Fruit fly (Drosophila melanogaster) whole organism, embryonic: ENCODE measurements around the gene CG10512.

Source experiments
- Abd-B ChIP-seq: fragments of 200-800 bp; sonication (Bioruptor generic); optimal IDR thresholded peaks from 2 replicates; lab custom pipeline; 2018; ENCODE audit warnings: missing biosample characterization, mild to moderate bottlenecking, missing genetic modification characterization, moderate library complexity
- Atf6 ChIP-seq: fragments of 200-800 bp; sonication (Bioruptor generic); IDR thresholded peaks from 2 replicates; pipeline ENCODE4 v1.3.6; 2022; ENCODE audit warnings: missing biosample characterization, missing genetic modification characterization
- CG10431 ChIP-seq: fragments of 200-800 bp; sonication (Bioruptor generic); optimal IDR thresholded peaks from 3 replicates; lab custom pipeline; 2018; ENCODE audit warnings: missing biosample characterization, mild to moderate bottlenecking, missing genetic modification characterization
- CG11085 ChIP-seq: fragments of 200-800 bp; sonication (Bioruptor generic); IDR thresholded peaks from 2 replicates; pipeline ENCODE4 v1.3.6; 2022; ENCODE audit warnings: missing biosample characterization, missing genetic modification characterization
- CG11093 ChIP-seq: fragments of 200-800 bp; sonication (Bioruptor generic); IDR thresholded peaks from 3 replicates; pipeline ENCODE4 v1.3.6; 2022; ENCODE audit warnings: missing biosample characterization, missing genetic modification characterization
- CG12391 ChIP-seq: fragments of 200-800 bp; sonication (Bioruptor generic); optimal IDR thresholded peaks from 3 replicates; lab custom pipeline; 2018; ENCODE audit warnings: missing biosample characterization, mild to moderate bottlenecking, missing genetic modification characterization, moderate library complexity
- CG13775 ChIP-seq: fragments of 200-800 bp; sonication (Bioruptor generic); optimal IDR thresholded peaks from 3 replicates; lab custom pipeline; 2017; ENCODE audit warnings: missing biosample characterization, mild to moderate bottlenecking, missing genetic modification characterization
- CG15073 ChIP-seq: fragments of 200-800 bp; sonication (Bioruptor generic); optimal IDR thresholded peaks from 2 replicates; lab custom pipeline; 2016; ENCODE audit warnings: missing biosample characterization, missing genetic modification characterization
- CG17385 ChIP-seq: fragments of 200-800 bp; sonication (Bioruptor generic); optimal IDR thresholded peaks from 3 replicates; lab custom pipeline; 2018; ENCODE audit warnings: missing biosample characterization, mild to moderate bottlenecking, missing genetic modification characterization
- CG17568 ChIP-seq: fragments of 200-800 bp; sonication (Bioruptor generic); optimal IDR thresholded peaks from 2 replicates; lab custom pipeline; 2018; ENCODE audit warnings: missing biosample characterization, mild to moderate bottlenecking, missing genetic modification characterization, moderate library complexity
- CG17612 ChIP-seq: fragments of 200-800 bp; sonication (Bioruptor generic); IDR thresholded peaks from 2 replicates; pipeline ENCODE4 v1.3.6; 2022; ENCODE audit warnings: missing biosample characterization, missing genetic modification characterization
- CG2129 ChIP-seq: fragments of 200-800 bp; sonication (Bioruptor generic); IDR thresholded peaks from 2 replicates; pipeline ENCODE4 v1.3.6; 2022; ENCODE audit warnings: missing biosample characterization, missing genetic modification characterization; ENCODE audit not compliant: partially characterized antibody
- CG3838 ChIP-seq: fragments of 200-800 bp; sonication (Bioruptor generic); optimal IDR thresholded peaks from 3 replicates; lab custom pipeline; 2016; ENCODE audit warnings: missing biosample characterization, missing genetic modification characterization
- CG4730 ChIP-seq: fragments of 200-800 bp; sonication (Bioruptor generic); IDR thresholded peaks from 2 replicates; pipeline ENCODE4 v1.3.6; 2022; ENCODE audit warnings: missing biosample characterization, missing genetic modification characterization
- CG7556 ChIP-seq: fragments of 200-800 bp; sonication (Bioruptor generic); optimal IDR thresholded peaks from 2 replicates; lab custom pipeline; 2017; ENCODE audit warnings: missing biosample characterization, mild to moderate bottlenecking, missing genetic modification characterization
- CG8388 ChIP-seq: fragments of 200-800 bp; sonication (Bioruptor generic); optimal IDR thresholded peaks from 2 replicates; lab custom pipeline; 2019; ENCODE audit warnings: missing biosample characterization, mild to moderate bottlenecking, missing genetic modification characterization, moderate library complexity
- CG8944 ChIP-seq: fragments of 200-800 bp; sonication (Bioruptor generic); optimal IDR thresholded peaks from 3 replicates; lab custom pipeline; 2016; ENCODE audit warnings: missing biosample characterization, missing genetic modification characterization
- CG9437 ChIP-seq: fragments of 200-800 bp; sonication (Bioruptor generic); optimal IDR thresholded peaks from 2 replicates; lab custom pipeline; 2018; ENCODE audit warnings: missing biosample characterization, mild to moderate bottlenecking, missing genetic modification characterization
- Camta ChIP-seq: fragments of 200-800 bp; sonication (Bioruptor generic); optimal IDR thresholded peaks from 2 replicates; lab custom pipeline; 2016; ENCODE audit warnings: missing biosample characterization, missing genetic modification characterization
- CrebB ChIP-seq: fragments of 200-800 bp; sonication (Bioruptor generic); optimal IDR thresholded peaks from 3 replicates; lab custom pipeline; 2018; ENCODE audit warnings: missing biosample characterization, mild to moderate bottlenecking, missing genetic modification characterization
- D19B ChIP-seq: fragments of 200-800 bp; sonication (Bioruptor generic); optimal IDR thresholded peaks from 2 replicates; lab custom pipeline; 2017; ENCODE audit warnings: missing biosample characterization, mild to moderate bottlenecking, missing genetic modification characterization
- Fer2 ChIP-seq: fragments of 200-800 bp; sonication (Bioruptor generic); optimal IDR thresholded peaks from 2 replicates; lab custom pipeline; 2018; ENCODE audit warnings: missing biosample characterization, mild to moderate bottlenecking, missing genetic modification characterization, moderate library complexity
- Lpt ChIP-seq: fragments of >200 bp; optimal IDR thresholded peaks from 2 replicates; lab custom pipeline; 2018; ENCODE audit warnings: missing biosample characterization, missing genetic modification characterization
- Mad ChIP-seq: fragments of 200-800 bp; sonication (Bioruptor generic); optimal IDR thresholded peaks from 2 replicates; lab custom pipeline; 2016; ENCODE audit warnings: missing biosample characterization, missing genetic modification characterization
- NC2β ChIP-seq: fragments of 200-800 bp; sonication (Bioruptor generic); optimal IDR thresholded peaks from 2 replicates; lab custom pipeline; 2016; ENCODE audit warnings: missing biosample characterization, missing genetic modification characterization
- Rfx ChIP-seq: fragments of 200-800 bp; sonication (Bioruptor generic); IDR thresholded peaks from 2 replicates; pipeline ENCODE4 v1.3.6; 2022; ENCODE audit warnings: missing biosample characterization, missing genetic modification characterization
- Sox100B ChIP-seq: fragments of 200-800 bp; sonication (Bioruptor generic); optimal IDR thresholded peaks from 3 replicates; lab custom pipeline; 2018; ENCODE audit warnings: missing biosample characterization, mild to moderate bottlenecking, missing genetic modification characterization
- Xrp1 ChIP-seq: fragments of 200-800 bp; sonication (Bioruptor generic); IDR thresholded peaks from 2 replicates; pipeline ENCODE4 v1.3.6; 2022; ENCODE audit warnings: missing biosample characterization, missing genetic modification characterization
- cato ChIP-seq: fragments of 200-800 bp; sonication (Bioruptor generic); optimal IDR thresholded peaks from 2 replicates; lab custom pipeline; 2016; ENCODE audit warnings: missing biosample characterization, missing genetic modification characterization, borderline replicate concordance
- cg ChIP-seq: fragments of 200-800 bp; sonication (Bioruptor generic); optimal IDR thresholded peaks from 3 replicates; lab custom pipeline; 2019; ENCODE audit warnings: missing biosample characterization, mild to moderate bottlenecking, missing genetic modification characterization, moderate library complexity
- croc ChIP-seq: fragments of 200-800 bp; sonication (Bioruptor generic); conservative IDR thresholded peaks from 3 replicates; pipeline ENCODE4 v1.3.6; 2022; ENCODE audit warnings: missing biosample characterization, missing genetic modification characterization
- dati ChIP-seq: fragments of 200-800 bp; sonication (Bioruptor generic); IDR thresholded peaks from 2 replicates; pipeline ENCODE4 v1.3.6; 2022; ENCODE audit warnings: missing biosample characterization, missing genetic modification characterization
- dm ChIP-seq: fragments of 200-800 bp; sonication (Bioruptor generic); optimal IDR thresholded peaks from 3 replicates; lab custom pipeline; 2016; ENCODE audit warnings: missing biosample characterization, missing genetic modification characterization
- en ChIP-seq: fragments of 200-800 bp; sonication (Bioruptor generic); optimal IDR thresholded peaks from 2 replicates; lab custom pipeline; 2016; ENCODE audit warnings: missing biosample characterization, missing genetic modification characterization
- eve ChIP-seq, 2 experiments: fragments of >200 bp; optimal IDR thresholded peaks; 2 replicates each; lab custom pipeline; 2017; ENCODE audit warnings: missing biosample characterization in 2 of 2, missing genetic modification characterization in 2 of 2
- fd64A ChIP-seq: fragments of 200-800 bp; sonication (Bioruptor generic); optimal IDR thresholded peaks from 3 replicates; lab custom pipeline; 2018; ENCODE audit warnings: missing biosample characterization, mild to moderate bottlenecking, missing genetic modification characterization
- gsb-n ChIP-seq: fragments of 200-800 bp; sonication (Bioruptor generic); optimal IDR thresholded peaks from 3 replicates; lab custom pipeline; 2018; ENCODE audit warnings: missing biosample characterization, mild to moderate bottlenecking, missing genetic modification characterization
- jigr1 ChIP-seq: fragments of 200-800 bp; sonication (Bioruptor generic); IDR thresholded peaks from 3 replicates; pipeline ENCODE4 v1.3.6; 2022; ENCODE audit warnings: missing biosample characterization, missing genetic modification characterization
- ken ChIP-seq: fragments of 200-800 bp; sonication (Bioruptor generic); IDR thresholded peaks from 3 replicates; pipeline ENCODE4 v1.3.6; 2022; ENCODE audit warnings: missing biosample characterization, missing genetic modification characterization
- onecut ChIP-seq: fragments of 200-800 bp; sonication (Bioruptor generic); IDR thresholded peaks from 2 replicates; pipeline ENCODE4 v1.3.6; 2022; ENCODE audit warnings: missing biosample characterization, missing genetic modification characterization
- psq ChIP-seq: fragments of 200-800 bp; sonication (Bioruptor generic); optimal IDR thresholded peaks from 2 replicates; lab custom pipeline; 2017; ENCODE audit warnings: missing biosample characterization, missing genetic modification characterization
- seq ChIP-seq: fragments of 200-800 bp; sonication (Bioruptor generic); IDR thresholded peaks from 2 replicates; pipeline ENCODE4 v1.3.6; 2022; ENCODE audit warnings: missing biosample characterization, missing genetic modification characterization
- stc ChIP-seq: fragments of 200-800 bp; sonication (Bioruptor generic); IDR thresholded peaks from 2 replicates; pipeline ENCODE4 v1.3.6; 2022; ENCODE audit warnings: missing biosample characterization, missing genetic modification characterization
- tio ChIP-seq: fragments of 200-800 bp; sonication (Bioruptor generic); optimal IDR thresholded peaks from 2 replicates; lab custom pipeline; 2017; ENCODE audit warnings: missing biosample characterization, missing genetic modification characterization, inconsistent platforms
- tna ChIP-seq: fragments of 200-800 bp; sonication (Bioruptor generic); IDR thresholded peaks from 2 replicates; pipeline ENCODE4 v1.3.6; 2022; ENCODE audit warnings: missing biosample characterization, missing genetic modification characterization; ENCODE audit not compliant: partially characterized antibody
- toy ChIP-seq: fragments of 200-800 bp; sonication (Bioruptor generic); IDR thresholded peaks from 2 replicates; pipeline ENCODE4 v1.3.6; 2022; ENCODE audit warnings: missing biosample characterization, missing genetic modification characterization
- vnd ChIP-seq: fragments of 200-800 bp; sonication (Bioruptor generic); IDR thresholded peaks from 3 replicates; pipeline ENCODE4 v1.3.6; 2022; ENCODE audit warnings: missing biosample characterization, missing genetic modification characterization; ENCODE audit not compliant: partially characterized antibody
- wor ChIP-seq: fragments of 200-800 bp; sonication (Bioruptor generic); IDR thresholded peaks from 2 replicates; pipeline ENCODE4 v1.3.6; 2022; ENCODE audit warnings: missing biosample characterization, missing genetic modification characterization
- zf30C ChIP-seq: fragments of 200-800 bp; sonication (Bioruptor generic); optimal IDR thresholded peaks from 3 replicates; lab custom pipeline; 2018; ENCODE audit warnings: missing biosample characterization, mild to moderate bottlenecking, missing genetic modification characterization
- zfh1 ChIP-seq: fragments of 200-800 bp; sonication (Bioruptor generic); IDR thresholded peaks from 3 replicates; pipeline ENCODE4 v1.3.6; 2022; ENCODE audit warnings: missing biosample characterization, missing genetic modification characterization

Gene CG10512

DNA sequence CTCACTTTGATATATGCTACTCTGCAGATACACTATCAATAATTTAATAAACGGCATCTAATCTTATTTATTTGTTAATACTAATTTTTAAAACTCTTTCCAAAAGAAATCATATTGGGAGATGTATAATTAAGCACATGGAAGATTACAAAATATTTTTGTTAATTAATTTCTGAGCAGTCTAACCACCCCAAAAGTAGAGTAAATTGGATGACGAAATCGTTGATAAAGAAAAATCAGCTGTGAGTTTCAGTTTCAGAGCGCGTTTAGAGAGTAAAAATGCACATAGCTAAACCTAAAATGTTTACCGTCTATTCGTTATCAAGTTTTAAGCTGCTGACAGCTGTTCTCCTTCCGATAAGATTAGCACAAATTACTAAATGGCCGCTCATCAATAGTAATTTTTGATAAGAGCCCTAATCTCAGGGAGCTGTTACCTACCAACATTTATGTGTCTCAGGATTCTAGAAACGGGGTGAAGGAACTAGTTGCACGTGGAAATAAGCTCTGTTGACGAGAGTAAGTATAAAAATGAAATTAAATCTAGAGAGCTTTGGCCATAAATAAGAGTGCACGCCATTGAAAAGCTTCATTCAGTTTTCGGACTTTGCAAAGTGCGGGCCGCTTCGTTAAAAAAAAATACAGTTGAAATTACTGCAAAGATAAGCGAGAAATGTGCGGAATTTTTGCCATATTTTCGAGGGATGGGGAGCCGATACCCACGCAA lies 30.0 kb upstream of the CG10512 start, which contains the start of the genes chb and AsnS (continued):
- TF ChIP-seq CG8944 (GFP tag; lab: Kevin White, UChicago) (peak; percentile 59), psq (GFP tag; lab: Kevin White, UChicago) (peak; percentile 56), tio (peak; percentile 72), CG11093 (GFP tag; lab: Robert Waterston, UW) (peak; percentile 81), CG8388 (GFP tag; lab: Kevin White, UChicago) (peak; percentile 90), en (GFP tag; lab: Kevin White, UChicago) (peak; percentile 54), gsb-n (peak; percentile 89), tna (GFP tag; lab: Robert Waterston, UW) (no peak), ken (GFP tag; lab: Robert Waterston, UW) (peak; percentile 84), NC2β (GFP tag; lab: Kevin White, UChicago) (peak; percentile 28), CrebB (tag; lab: Kevin White, UChicago) (peak; percentile 87), Abd-B (GFP tag; lab: Kevin White, UChicago) (peak; percentile 92), CG17612 (GFP tag; lab: Robert Waterston, UW) (peak; percentile 77), dati (GFP tag; lab: Robert Waterston, UW) (peak; percentile 44; the same call in 1 of the 2 replicates), eve (GFP tag; optimal IDR thresholded peaks at IDR 0.05; lab: Kevin White, UChicago) (no peak), CG11085 (GFP tag; lab: Robert Waterston, UW) (peak; percentile 88), CG15073 (GFP tag; lab: Kevin White, UChicago) (peak; percentile 12), CG17385 (peak; percentile 89), CG4730 (GFP tag; lab: Robert Waterston, UW) (peak; percentile 93), cg (GFP tag; lab: Kevin White, UChicago) (no peak), dm (GFP tag; lab: Kevin White, UChicago) (no peak), D19B (peak; percentile 68), croc (GFP tag; lab: Robert Waterston, UW) (peak; percentile 74), vnd (GFP tag; lab: Robert Waterston, UW) (no peak), CG12391 (peak; percentile 94), CG9437 (GFP tag; lab: Kevin White, UChicago) (peak; percentile 82), CG3838 (GFP tag; lab: Kevin White, UChicago) (peak; percentile 27), jigr1 (GFP tag; lab: Robert Waterston, UW) (peak; percentile 67; the same call in 2 of the 3 replicates), Sox100B (GFP tag; lab: Kevin White, UChicago) (peak; percentile 88), Atf6 (GFP tag; lab: Robert Waterston, UW) (peak; percentile 94), Mad (GFP tag; lab: Kevin White, UChicago) (peak; percentile 32), onecut (peak; percentile 80), wor (GFP tag; lab: Robert Waterston, UW) (peak; percentile 85), CG7556 (GFP tag; lab: Kevin White, UChicago) (peak; percentile 86), Xrp1 (GFP tag; lab: Robert Waterston, UW) (peak; percentile 93), Fer2 (peak; percentile 60), Rfx (GFP tag; lab: Robert Waterston, UW) (peak; percentile 96), toy (GFP tag; lab: Robert Waterston, UW) (peak; percentile 58; the same call in 1 of the 2 replicates), CG2129 (no peak), Lpt (GFP tag; lab: Kevin White, UChicago) (no peak), seq (GFP tag; lab: Robert Waterston, UW) (peak; percentile 89), fd64A (peak; percentile 7), zfh1 (GFP tag; lab: Robert Waterston, UW) (peak; percentile 92), CG17568 (GFP tag; lab: Kevin White, UChicago) (peak; percentile 84), stc (GFP tag; lab: Robert Waterston, UW) (peak; percentile 96), Camta (GFP tag; lab: Kevin White, UChicago) (peak; percentile 81), CG13775 (peak; percentile 70), zf30C (GFP tag; lab: Kevin White, UChicago) (no peak), CG10431 (no peak), cato (GFP tag; lab: Kevin White, UChicago) (peak; percentile 78)
